Worm (Caenorhabditis elegans) whole organism, L3 larva: ENCODE measurements around the gene rme-6.

ENCODE experiments used
- R02D3.7 ChIP-seq: fragments of 150-350 bp; optimal IDR thresholded peaks from 2 replicates; lab custom pipeline; 2014; ENCODE audit warnings: missing biosample characterization, missing genetic modification characterization
- ZK546.5 ChIP-seq: sonication (generic microtip); optimal IDR thresholded peaks from 2 replicates; lab custom pipeline; 2017; ENCODE audit warnings: missing biosample characterization, missing genetic modification characterization
- ceh-82 ChIP-seq: fragments of 150-350 bp; optimal IDR thresholded peaks from 2 replicates; lab custom pipeline; 2014; ENCODE audit warnings: missing biosample characterization, missing genetic modification characterization
- elt-3 ChIP-seq, 3 experiments: fragments of 150-350 bp in 1 of 3; sonication (generic microtip) in 2 of 3; optimal IDR thresholded peaks; 2 replicates in 2 of 3; 4 replicates in 1 of 3; lab custom pipeline; 2014 to 2017; ENCODE audit warnings: missing biosample characterization in 3 of 3, missing genetic modification characterization in 3 of 3
- lin-15B ChIP-seq: fragments of 150-350 bp; optimal IDR thresholded peaks from 2 replicates; lab custom pipeline; 2014; ENCODE audit warnings: missing biosample characterization, missing genetic modification characterization
- nhr-12 ChIP-seq: fragments of 150-350 bp; optimal IDR thresholded peaks from 2 replicates; lab custom pipeline; 2014; ENCODE audit warnings: missing biosample characterization, missing genetic modification characterization
- nhr-23 ChIP-seq: fragments of 150-350 bp; optimal IDR thresholded peaks from 2 replicates; lab custom pipeline; 2014; ENCODE audit warnings: missing biosample characterization, missing genetic modification reagents, missing genetic modification characterization
- pqm-1 ChIP-seq: fragments of 150-350 bp; optimal IDR thresholded peaks from 2 replicates; lab custom pipeline; 2017; ENCODE audit warnings: missing biosample characterization, missing genetic modification characterization, inconsistent platforms
- snpc-4 ChIP-seq: fragments of 150-350 bp; optimal IDR thresholded peaks from 2 replicates; lab custom pipeline; 2014; ENCODE audit warnings: missing biosample characterization, missing genetic modification characterization
- zag-1 ChIP-seq: fragments of 150-350 bp; optimal IDR thresholded peaks from 2 replicates; lab custom pipeline; 2014; ENCODE audit warnings: missing biosample characterization, missing genetic modification characterization
- ztf-11 ChIP-seq: fragments of 150-350 bp; optimal IDR thresholded peaks from 2 replicates; lab custom pipeline; 2014; ENCODE audit warnings: missing biosample characterization, missing genetic modification characterization

- TF ChIP-seq R02D3.7 (tag; lab: Kevin White, UChicago), result no peak
- TF ChIP-seq lin-15B (tag; lab: Kevin White, UChicago), result no peak
- no peak for TF ChIP-seq pqm-1 (tag; lab: Kevin White, UChicago)
- no peak for TF ChIP-seq nhr-23
- TF ChIP-seq elt-3 (tag; optimal IDR thresholded peaks at IDR 0.05; lab: Kevin White, UChicago), result no peak
- TF ChIP-seq zag-1 (tag; lab: Kevin White, UChicago), result no peak
- TF ChIP-seq ztf-11 (tag; lab: Kevin White, UChicago), result no peak
- no peak for TF ChIP-seq nhr-12
- TF ChIP-seq snpc-4 (tag; lab: Kevin White, UChicago), result no peak
- TF ChIP-seq ZK546.5 (tag; lab: Kevin White, UChicago), result no peak
- no peak for TF ChIP-seq ceh-82 (tag; lab: Kevin White, UChicago)
These were observed 15.0 kb upstream of the rme-6 start for ce11 chrX:1081927-1082326.
